Worm (Caenorhabditis elegans): ENCODE measurements around the gene C24A3.4.

DNA sequence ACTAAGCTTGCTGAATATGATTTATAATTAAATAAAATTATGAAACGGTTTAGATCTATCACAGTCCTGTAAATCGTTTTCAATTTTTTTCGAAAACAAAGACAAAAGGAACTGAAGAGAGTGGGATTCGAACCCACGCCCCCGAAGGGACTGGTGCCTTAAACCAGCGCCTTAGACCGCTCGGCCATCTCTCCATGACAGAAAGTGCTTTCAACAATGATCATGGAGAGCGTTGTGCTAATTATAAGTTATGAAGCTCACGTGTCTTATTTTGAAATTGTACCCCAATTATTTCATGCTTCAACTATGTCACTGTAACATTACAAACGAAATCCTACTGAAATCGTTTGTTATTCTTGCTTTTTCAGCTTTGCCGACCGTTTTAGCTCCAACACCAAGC lies 36.4 kb upstream of the C24A3.4 start:
- TF ChIP-seq snpc-4 (tag; optimal IDR thresholded peaks at IDR 0.05) (no peak), lin-32 (GFP tag; optimal IDR thresholded peaks at IDR 0.05) (no peak), pha-4 (tag; optimal IDR thresholded peaks at IDR 0.05) (no peak), elt-3 (tag; optimal IDR thresholded peaks at IDR 0.05) (no peak), nhr-237 (tag; optimal IDR thresholded peaks at IDR 0.05) (no peak), unc-39 (tag; optimal IDR thresholded peaks at IDR 0.05) (no peak)
